Worm (Caenorhabditis elegans) whole organism, late embryonic: ENCODE results near the gene tag-180.

Experiments
- F13H6.1 ChIP-seq: sonication (generic microtip); optimal IDR thresholded peaks from 2 replicates; lab custom pipeline; 2016; ENCODE audit warnings: missing genetic modification characterization, missing compliant biosample characterization
- K02D7.2 ChIP-seq: sonication (generic microtip); optimal IDR thresholded peaks from 2 replicates; lab custom pipeline; 2017; ENCODE audit warnings: mild to moderate bottlenecking, missing genetic modification characterization, missing compliant biosample characterization
- ceh-24 ChIP-seq: sonication (generic microtip); optimal IDR thresholded peaks from 2 replicates; lab custom pipeline; 2016; ENCODE audit warnings: mild to moderate bottlenecking, missing genetic modification characterization, missing compliant biosample characterization
- dmd-4 ChIP-seq: sonication (generic microtip); optimal IDR thresholded peaks from 2 replicates; lab custom pipeline; 2016; ENCODE audit warnings: borderline replicate concordance, missing genetic modification characterization, missing compliant biosample characterization
- gmeb-2 ChIP-seq: sonication (generic microtip); optimal IDR thresholded peaks from 2 replicates; lab custom pipeline; 2016; ENCODE audit warnings: missing genetic modification characterization, inconsistent platforms, missing compliant biosample characterization
- hlh-30 ChIP-seq: sonication (generic microtip); optimal IDR thresholded peaks from 2 replicates; lab custom pipeline; 2017; ENCODE audit warnings: antibody characterized with exemption, missing genetic modification characterization, missing compliant biosample characterization; ENCODE audit not compliant: insufficient read depth
- nfya-1 ChIP-seq: sonication (generic microtip); optimal IDR thresholded peaks from 2 replicates; lab custom pipeline; 2017; ENCODE audit warnings: missing genetic modification characterization, mild to moderate bottlenecking, missing compliant biosample characterization, antibody characterized with exemption, moderate library complexity
- nhr-11 ChIP-seq: fragments of 150-350 bp; optimal IDR thresholded peaks from 2 replicates; lab custom pipeline; 2014; ENCODE audit warnings: missing biosample characterization, missing genetic modification characterization
- pat-9 ChIP-seq: fragments of 200-800 bp; sonication (Bioruptor generic); optimal IDR thresholded peaks from 2 replicates; lab custom pipeline; 2018; ENCODE audit warnings: mild to moderate bottlenecking, missing genetic modification characterization, moderate library complexity, missing compliant biosample characterization
- pha-4 ChIP-seq: fragments of 150-350 bp; optimal IDR thresholded peaks from 2 replicates; lab custom pipeline; 2018; ENCODE audit warnings: missing biosample characterization, missing genetic modification reagents, missing genetic modification characterization
- pros-1 ChIP-seq: fragments of 150-350 bp; optimal IDR thresholded peaks from 2 replicates; lab custom pipeline; 2014; ENCODE audit warnings: missing biosample characterization, missing genetic modification reagents, missing genetic modification characterization

DNA sequence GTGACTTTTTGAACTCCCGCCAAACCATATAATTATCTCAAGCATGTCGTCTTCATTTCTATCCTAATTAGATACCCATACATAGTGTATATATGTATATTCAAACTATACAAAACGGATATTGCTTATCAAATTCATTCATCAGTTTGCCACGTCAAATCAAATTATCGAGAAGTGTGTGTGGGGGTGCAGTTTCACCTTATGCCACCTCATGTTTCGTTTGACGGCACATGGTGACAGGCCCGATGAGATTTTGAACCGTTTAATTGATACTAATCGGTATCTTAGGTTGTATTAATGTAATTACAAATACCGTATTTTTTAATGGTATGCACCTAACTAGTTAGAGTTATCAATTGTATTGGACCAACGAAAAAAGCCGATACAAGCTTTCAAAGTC, 44.5 kb downstream of the tag-180 start:
- TF ChIP-seq F13H6.1 (no peak), pha-4 (tag; lab: Kevin White, UChicago) (no peak), gmeb-2 (no peak), pat-9 (no peak), K02D7.2 (no peak), hlh-30 (no peak), nhr-11 (tag; lab: Kevin White, UChicago) (no peak), dmd-4 (tag; lab: Kevin White, UChicago) (no peak), nfya-1 (tag; lab: Kevin White, UChicago) (no peak), pros-1 (no peak), ceh-24 (no peak)
